Worm (Caenorhabditis elegans): ENCODE results near the gene mrpl-11.

Gene mrpl-11

DNA sequence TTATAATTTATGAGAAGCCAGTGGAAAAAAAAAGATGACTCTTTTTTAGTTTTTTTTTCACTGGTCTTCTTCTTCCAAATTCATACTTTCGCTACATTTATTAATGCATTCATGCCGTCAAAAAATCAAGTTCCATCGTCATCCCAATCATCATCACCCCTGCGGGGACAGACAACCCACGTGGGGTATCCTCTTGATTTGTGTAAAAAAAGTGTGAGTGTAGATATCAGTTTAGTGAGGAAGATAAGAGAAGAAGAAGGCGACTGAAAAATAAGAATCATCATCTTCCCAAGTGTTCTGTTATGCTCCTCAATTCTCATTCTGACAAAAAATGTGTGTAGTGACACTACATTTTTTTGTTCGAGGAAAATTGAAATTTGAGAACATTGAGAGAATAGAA, 14.5 kb downstream of the mrpl-11 start:
- TF ChIP-seq elt-2 (tag; optimal IDR thresholded peaks at IDR 0.05) (peak; percentile 0), fos-1 (tag; optimal IDR thresholded peaks at IDR 0.05) (no peak), nhr-43 (tag; optimal IDR thresholded peaks at IDR 0.05; ENCODE audit: poor library complexity, severe bottlenecking) (peak; percentile 0), nhr-25 (tag; optimal IDR thresholded peaks at IDR 0.05) (peak; percentile 35), nfya-1 (tag; optimal IDR thresholded peaks at IDR 0.05; ENCODE audit: insufficient read depth) (peak; percentile 42)

DNA sequence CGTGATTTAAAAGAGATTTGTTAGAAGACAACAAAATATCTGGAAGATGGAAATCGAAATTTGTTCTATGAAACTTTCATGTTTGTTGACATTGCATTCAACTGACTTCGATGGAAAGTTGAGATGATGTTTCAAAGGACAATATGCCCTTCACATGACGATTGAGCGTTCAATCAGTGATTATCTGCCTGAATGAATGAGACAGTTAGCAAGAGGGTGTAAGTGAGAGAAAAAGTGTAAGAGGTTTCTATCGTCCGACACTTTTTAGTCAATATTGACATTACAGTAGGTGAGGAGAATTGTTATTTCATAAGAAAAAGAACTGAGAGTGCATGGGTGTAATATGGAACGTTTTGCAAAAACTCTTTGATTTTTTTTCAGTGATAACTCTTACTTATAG, 15.8 kb downstream of the mrpl-11 start:
- peak; percentile 66 for TF ChIP-seq pqm-1 (tag; optimal IDR thresholded peaks at IDR 0.05)
- peak; percentile 100 for TF ChIP-seq pha-4 (tag; optimal IDR thresholded peaks at IDR 0.05)
- no peak for TF ChIP-seq nhr-11 (tag; optimal IDR thresholded peaks at IDR 0.05)
- TF ChIP-seq nhr-25 (tag; optimal IDR thresholded peaks at IDR 0.05) = peak; percentile 15
- TF ChIP-seq nhr-43 (tag; optimal IDR thresholded peaks at IDR 0.05; ENCODE audit: poor library complexity, severe bottlenecking) = no peak
- TF ChIP-seq elt-1 (tag; optimal IDR thresholded peaks at IDR 0.05) = no peak
- peak; percentile 9 for TF ChIP-seq egl-27 (tag; optimal IDR thresholded peaks at IDR 0.05)
- TF ChIP-seq jun-1 (tag; optimal IDR thresholded peaks at IDR 0.05) = peak; percentile 33

DNA sequence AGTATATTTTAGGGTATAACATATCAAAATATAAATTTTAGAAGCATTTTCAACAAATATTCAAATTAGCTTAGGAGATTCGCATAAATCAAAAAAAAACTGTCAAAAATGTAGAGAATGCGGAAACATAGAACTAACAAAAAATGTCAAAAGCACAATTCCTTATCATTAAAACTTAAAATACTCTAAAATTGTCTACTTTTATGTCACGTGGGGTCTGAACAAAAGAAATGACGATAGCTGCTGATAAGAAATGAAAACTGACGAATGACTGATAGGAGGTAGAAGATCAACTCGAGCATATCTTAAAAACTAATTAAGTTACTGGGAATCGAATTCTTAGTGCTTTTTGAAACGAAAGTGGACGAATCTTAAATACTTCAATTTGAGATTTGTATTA, 16.2 kb downstream of the mrpl-11 start:
- TF ChIP-seq ama-1 (optimal IDR thresholded peaks at IDR 0.05) (no peak), hmg-11 (tag; optimal IDR thresholded peaks at IDR 0.05) (no peak), tbx-2 (tag; optimal IDR thresholded peaks at IDR 0.05) (no peak), nhr-43 (tag; optimal IDR thresholded peaks at IDR 0.05; ENCODE audit: poor library complexity, severe bottlenecking) (no peak), fkh-10 (GFP tag; optimal IDR thresholded peaks at IDR 0.05) (no peak), pha-4 (tag; optimal IDR thresholded peaks at IDR 0.05) (no peak), eor-1 (tag; optimal IDR thresholded peaks at IDR 0.05) (no peak), nhr-237 (tag; optimal IDR thresholded peaks at IDR 0.05) (no peak), egl-5 (tag; optimal IDR thresholded peaks at IDR 0.05) (no peak), zag-1 (tag; optimal IDR thresholded peaks at IDR 0.05) (no peak), nhr-11 (tag; optimal IDR thresholded peaks at IDR 0.05) (no peak), nhr-23 (tag; optimal IDR thresholded peaks at IDR 0.05) (no peak), snpc-4 (tag; optimal IDR thresholded peaks at IDR 0.05) (no peak), fos-1 (tag; optimal IDR thresholded peaks at IDR 0.05) (peak; percentile 4), sea-2 (GFP tag; optimal IDR thresholded peaks at IDR 0.05) (no peak), mdl-1 (tag; optimal IDR thresholded peaks at IDR 0.05) (peak; percentile 50), ceh-16 (tag; optimal IDR thresholded peaks at IDR 0.05) (no peak), ceh-28 (tag; optimal IDR thresholded peaks at IDR 0.05) (no peak), pqm-1 (tag; optimal IDR thresholded peaks at IDR 0.05) (peak; percentile 65), ztf-11 (tag; optimal IDR thresholded peaks at IDR 0.05) (no peak), nhr-12 (tag; optimal IDR thresholded peaks at IDR 0.05) (no peak), daf-12 (tag; optimal IDR thresholded peaks at IDR 0.05) (no peak), elt-1 (tag; optimal IDR thresholded peaks at IDR 0.05) (no peak), egl-27 (tag; optimal IDR thresholded peaks at IDR 0.05) (no peak), elt-3 (tag; optimal IDR thresholded peaks at IDR 0.05) (no peak), nhr-28 (tag; optimal IDR thresholded peaks at IDR 0.05) (no peak), ceh-82 (tag; optimal IDR thresholded peaks at IDR 0.05) (no peak), ZK546.5 (tag; optimal IDR thresholded peaks at IDR 0.05) (no peak), elt-2 (tag; optimal IDR thresholded peaks at IDR 0.05) (peak; percentile 93), lin-39 (tag; optimal IDR thresholded peaks at IDR 0.05) (no peak), ceh-9 (tag; optimal IDR thresholded peaks at IDR 0.05) (no peak)

DNA sequence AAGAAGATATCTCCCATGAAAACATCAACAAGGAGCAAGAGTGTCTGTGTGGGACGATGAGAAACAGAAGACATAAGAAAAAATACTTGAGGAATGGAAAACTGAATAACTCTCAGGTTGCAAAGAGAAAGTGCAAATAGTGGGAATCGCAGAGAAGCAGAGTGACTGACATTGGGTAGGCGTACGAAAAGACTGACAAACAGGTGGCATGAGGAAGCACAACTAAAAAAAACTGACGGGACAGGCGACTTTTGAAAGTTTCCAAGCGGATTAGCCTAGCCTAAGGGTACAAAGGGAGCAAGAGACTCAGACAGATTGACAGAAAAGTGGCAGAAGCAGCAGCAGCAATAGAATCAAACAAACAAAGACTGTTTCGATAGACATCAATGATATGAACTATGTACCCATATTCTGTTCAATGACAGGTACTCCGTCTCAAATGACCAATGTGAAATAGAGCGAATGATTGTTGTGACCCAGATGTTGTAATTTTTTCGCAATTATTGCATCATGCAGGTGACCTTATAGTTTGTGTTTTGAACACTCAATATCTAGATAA, 17.0 kb downstream of the mrpl-11 start:
- no peak for TF ChIP-seq eor-1 (tag; optimal IDR thresholded peaks at IDR 0.05)
- no peak for TF ChIP-seq nhr-67 (tag; optimal IDR thresholded peaks at IDR 0.05)
- TF ChIP-seq jun-1 (tag; optimal IDR thresholded peaks at IDR 0.05) = no peak
- no peak for TF ChIP-seq nhr-12 (tag; optimal IDR thresholded peaks at IDR 0.05)
- TF ChIP-seq nhr-76 (tag; optimal IDR thresholded peaks at IDR 0.05) = no peak
- no peak for TF ChIP-seq ceh-82 (tag; optimal IDR thresholded peaks at IDR 0.05)
- TF ChIP-seq fkh-10 (GFP tag; optimal IDR thresholded peaks at IDR 0.05) = no peak
- TF ChIP-seq aly-2 (tag; optimal IDR thresholded peaks at IDR 0.05) = no peak
- TF ChIP-seq ama-1 (optimal IDR thresholded peaks at IDR 0.05) = no peak
- no peak for TF ChIP-seq skn-1 (tag; optimal IDR thresholded peaks at IDR 0.05)
- TF ChIP-seq R02D3.7 (tag; optimal IDR thresholded peaks at IDR 0.05) = no peak
- TF ChIP-seq nhr-43 (tag; optimal IDR thresholded peaks at IDR 0.05; ENCODE audit: poor library complexity, severe bottlenecking) = peak; percentile 79
- no peak for TF ChIP-seq ZK546.5 (tag; optimal IDR thresholded peaks at IDR 0.05)
- no peak for TF ChIP-seq lsy-12 (tag; optimal IDR thresholded peaks at IDR 0.05)
- no peak for TF ChIP-seq nhr-77 (tag; optimal IDR thresholded peaks at IDR 0.05)
- peak; percentile 82 for TF ChIP-seq nhr-25 (tag; optimal IDR thresholded peaks at IDR 0.05)
- TF ChIP-seq egl-27 (tag; optimal IDR thresholded peaks at IDR 0.05) = no peak
- TF ChIP-seq mml-1 (tag; optimal IDR thresholded peaks at IDR 0.05) = no peak
- no peak for TF ChIP-seq ztf-4 (tag; optimal IDR thresholded peaks at IDR 0.05)
- no peak for TF ChIP-seq lin-39 (tag; optimal IDR thresholded peaks at IDR 0.05)
- no peak for TF ChIP-seq ceh-28 (tag; optimal IDR thresholded peaks at IDR 0.05)
- no peak for TF ChIP-seq sea-2 (GFP tag; optimal IDR thresholded peaks at IDR 0.05)
- TF ChIP-seq ztf-11 (tag; optimal IDR thresholded peaks at IDR 0.05) = no peak
- no peak for TF ChIP-seq nhr-11 (tag; optimal IDR thresholded peaks at IDR 0.05)
- TF ChIP-seq nhr-28 (tag; optimal IDR thresholded peaks at IDR 0.05) = no peak
- TF ChIP-seq ceh-16 (tag; optimal IDR thresholded peaks at IDR 0.05) = no peak
- peak; percentile 8 for TF ChIP-seq pha-4 (tag; optimal IDR thresholded peaks at IDR 0.05)
- TF ChIP-seq tbx-2 (tag; optimal IDR thresholded peaks at IDR 0.05) = no peak
- TF ChIP-seq snpc-4 (tag; optimal IDR thresholded peaks at IDR 0.05) = no peak
- TF ChIP-seq fkh-2 (tag; optimal IDR thresholded peaks at IDR 0.05) = no peak
- no peak for TF ChIP-seq ceh-9 (tag; optimal IDR thresholded peaks at IDR 0.05)
- TF ChIP-seq elt-1 (tag; optimal IDR thresholded peaks at IDR 0.05) = no peak
- peak; percentile 6 for TF ChIP-seq mdl-1 (tag; optimal IDR thresholded peaks at IDR 0.05)

Data from whole organism, L3 larva.